Fruit fly (Drosophila melanogaster) whole organism, embryonic: ENCODE results near the gene CG13850.

Experiments used
- Awh ChIP-seq: fragments of 200-800 bp; sonication (Bioruptor generic); IDR thresholded peaks from 2 replicates; pipeline ENCODE4, ENCODE4 v1.3.6; 2022; ENCODE audit warnings: missing biosample characterization, missing genetic modification characterization
- BtbVII ChIP-seq: fragments of 200-800 bp; sonication (Bioruptor generic); optimal IDR thresholded peaks from 3 replicates; lab custom pipeline; 2017; ENCODE audit warnings: missing biosample characterization, mild to moderate bottlenecking, missing genetic modification characterization
- CG11085 ChIP-seq: fragments of 200-800 bp; sonication (Bioruptor generic); IDR thresholded peaks from 2 replicates; pipeline ENCODE4 v1.3.6; 2022; ENCODE audit warnings: missing biosample characterization, missing genetic modification characterization
- CG11504 ChIP-seq: fragments of 200-800 bp; sonication (Bioruptor generic); optimal IDR thresholded peaks from 3 replicates; lab custom pipeline; 2019; ENCODE audit warnings: missing biosample characterization, mild to moderate bottlenecking, missing genetic modification characterization, moderate library complexity
- CG11696 ChIP-seq: fragments of 200-800 bp; sonication (Bioruptor generic); IDR thresholded peaks from 2 replicates; pipeline ENCODE4 v1.3.6; 2022; ENCODE audit warnings: missing biosample characterization, missing genetic modification characterization
- CG12299 ChIP-seq: fragments of 200-800 bp; sonication (Bioruptor generic); optimal IDR thresholded peaks from 2 replicates; lab custom pipeline; 2018; ENCODE audit warnings: missing biosample characterization, mild to moderate bottlenecking, missing genetic modification characterization
- CG1233 ChIP-seq: fragments of 200-800 bp; sonication (Bioruptor generic); optimal IDR thresholded peaks from 4 replicates; lab custom pipeline; 2018; ENCODE audit warnings: missing biosample characterization, mild to moderate bottlenecking, missing genetic modification characterization
- CG1647 ChIP-seq: fragments of 200-800 bp; sonication (Bioruptor generic); optimal IDR thresholded peaks from 3 replicates; lab custom pipeline; 2016; ENCODE audit warnings: missing biosample characterization, missing genetic modification characterization
- CG18599 ChIP-seq: fragments of 200-800 bp; sonication (Bioruptor generic); optimal IDR thresholded peaks from 3 replicates; lab custom pipeline; 2017; ENCODE audit warnings: missing biosample characterization, missing genetic modification characterization, mild to moderate bottlenecking, moderate library complexity, missing genetic modification reagents
- CG34422 ChIP-seq: fragments of 200-800 bp; sonication (Bioruptor generic); IDR thresholded peaks from 3 replicates; pipeline ENCODE4 v1.3.6; 2022; ENCODE audit warnings: missing biosample characterization, missing genetic modification characterization
- CG5180 ChIP-seq: fragments of 200-800 bp; sonication (Bioruptor generic); optimal IDR thresholded peaks from 3 replicates; lab custom pipeline; 2017; ENCODE audit warnings: missing biosample characterization, missing genetic modification characterization, mild to moderate bottlenecking, moderate library complexity, missing genetic modification reagents
- CG7556 ChIP-seq: fragments of 200-800 bp; sonication (Bioruptor generic); optimal IDR thresholded peaks from 2 replicates; lab custom pipeline; 2017; ENCODE audit warnings: missing biosample characterization, mild to moderate bottlenecking, missing genetic modification characterization
- CG9817 ChIP-seq: fragments of 200-800 bp; sonication (Bioruptor generic); optimal IDR thresholded peaks from 2 replicates; lab custom pipeline; 2018; ENCODE audit warnings: missing biosample characterization, mild to moderate bottlenecking, missing genetic modification characterization, moderate library complexity
- CG9932 ChIP-seq: fragments of 200-800 bp; sonication (Bioruptor generic); IDR thresholded peaks from 2 replicates; pipeline ENCODE4 v1.3.6; 2022; ENCODE audit warnings: missing biosample characterization, missing genetic modification characterization
- Camta ChIP-seq: fragments of 200-800 bp; sonication (Bioruptor generic); optimal IDR thresholded peaks from 2 replicates; lab custom pipeline; 2016; ENCODE audit warnings: missing biosample characterization, missing genetic modification characterization
- Chrac-16 ChIP-seq: fragments of 200-800 bp; sonication (Bioruptor generic); optimal IDR thresholded peaks from 3 replicates; lab custom pipeline; 2016; ENCODE audit warnings: missing biosample characterization, missing genetic modification characterization
- Dref ChIP-seq: fragments of 200-800 bp; sonication (Bioruptor generic); IDR thresholded peaks from 2 replicates; pipeline ENCODE4 v1.3.6; 2022; ENCODE audit warnings: missing biosample characterization, missing genetic modification characterization
- Hr3 ChIP-seq: fragments of 200-800 bp; sonication (Bioruptor generic); optimal IDR thresholded peaks from 3 replicates; lab custom pipeline; 2016; ENCODE audit warnings: missing biosample characterization, missing genetic modification characterization
- Hr51 ChIP-seq, 2 experiments: fragments of 200-800 bp; sonication (Bioruptor generic); optimal IDR thresholded peaks; 2 replicates in 1 of 2; 3 replicates in 1 of 2; lab custom pipeline; 2016 to 2018; ENCODE audit warnings: missing biosample characterization in 2 of 2, missing genetic modification characterization in 2 of 2, mild to moderate bottlenecking in 1 of 2, moderate library complexity in 1 of 2
- Hsf ChIP-seq: fragments of 200-800 bp; sonication (Bioruptor generic); optimal IDR thresholded peaks from 3 replicates; lab custom pipeline; 2016; ENCODE audit warnings: missing biosample characterization, missing genetic modification characterization
- Mad ChIP-seq: fragments of 200-800 bp; sonication (Bioruptor generic); optimal IDR thresholded peaks from 2 replicates; lab custom pipeline; 2016; ENCODE audit warnings: missing biosample characterization, missing genetic modification characterization
- Mes4 ChIP-seq: fragments of 200-800 bp; sonication (Bioruptor generic); optimal IDR thresholded peaks from 2 replicates; lab custom pipeline; 2016; ENCODE audit warnings: missing biosample characterization, missing genetic modification characterization
- Mrtf ChIP-seq: fragments of 200-800 bp; sonication (Bioruptor generic); IDR thresholded peaks from 3 replicates; pipeline ENCODE4 v1.3.6; 2022; ENCODE audit warnings: missing biosample characterization, missing genetic modification characterization
- Nf-YC ChIP-seq: fragments of 200-800 bp; optimal IDR thresholded peaks from 3 replicates; lab custom pipeline; 2019; ENCODE audit warnings: missing biosample characterization, mild to moderate bottlenecking, missing genetic modification characterization, moderate library complexity
- Scr ChIP-seq: fragments of 200-800 bp; sonication (Bioruptor generic); IDR thresholded peaks from 2 replicates; pipeline ENCODE4 v1.3.6; 2022; ENCODE audit warnings: missing biosample characterization, missing genetic modification characterization; ENCODE audit not compliant: partially characterized antibody
- Stat92E ChIP-seq, 3 experiments: fragments of >200 bp in 2 of 3; fragments of 200-800 bp in 1 of 3; sonication (Bioruptor generic) in 1 of 3; optimal IDR thresholded peaks; 2 replicates each; lab custom pipeline; 2017 to 2019; ENCODE audit warnings: missing biosample characterization in 3 of 3, missing genetic modification characterization in 3 of 3, mild to moderate bottlenecking in 1 of 3, moderate library complexity in 1 of 3
- Xrp1 ChIP-seq: fragments of 200-800 bp; sonication (Bioruptor generic); IDR thresholded peaks from 2 replicates; pipeline ENCODE4 v1.3.6; 2022; ENCODE audit warnings: missing biosample characterization, missing genetic modification characterization
- chn ChIP-seq: fragments of 200-800 bp; sonication (Bioruptor generic); optimal IDR thresholded peaks from 2 replicates; lab custom pipeline; 2016; ENCODE audit warnings: missing biosample characterization, missing genetic modification characterization
- exex ChIP-seq: fragments of 200-800 bp; sonication (Bioruptor generic); optimal IDR thresholded peaks from 4 replicates; lab custom pipeline; 2018; ENCODE audit warnings: missing biosample characterization, mild to moderate bottlenecking, missing genetic modification characterization, moderate library complexity
- fu2 ChIP-seq: fragments of 200-800 bp; sonication (Bioruptor generic); optimal IDR thresholded peaks from 2 replicates; lab custom pipeline; 2016; ENCODE audit warnings: missing biosample characterization, missing genetic modification characterization
- h ChIP-seq: fragments of >200 bp; optimal IDR thresholded peaks from 2 replicates; lab custom pipeline; 2017
- her ChIP-seq: fragments of 200-800 bp; sonication (Bioruptor generic); optimal IDR thresholded peaks from 2 replicates; lab custom pipeline; 2016; ENCODE audit warnings: missing biosample characterization, missing genetic modification characterization
- ken ChIP-seq: fragments of 200-800 bp; sonication (Bioruptor generic); IDR thresholded peaks from 3 replicates; pipeline ENCODE4 v1.3.6; 2022; ENCODE audit warnings: missing biosample characterization, missing genetic modification characterization
- lov ChIP-seq, 2 experiments: fragments of 200-800 bp in 1 of 2; fragments of >200 bp in 1 of 2; sonication (Bioruptor generic) in 1 of 2; IDR thresholded peaks in 1 of 2; optimal IDR thresholded peaks in 1 of 2; 2 replicates in 1 of 2; 3 replicates in 1 of 2; pipeline versions ENCODE4 v1.3.6 to Lab custom; 2017 to 2022; ENCODE audit warnings: missing biosample characterization in 1 of 2, missing genetic modification characterization in 1 of 2
- nerfin-1 ChIP-seq: fragments of 200-800 bp; sonication (Bioruptor generic); optimal IDR thresholded peaks from 3 replicates; lab custom pipeline; 2019; ENCODE audit warnings: missing biosample characterization, mild to moderate bottlenecking, missing genetic modification characterization, moderate library complexity
- nerfin-2 ChIP-seq: fragments of 200-800 bp; sonication (Bioruptor generic); IDR thresholded peaks from 2 replicates; pipeline ENCODE4 v1.3.6; 2022; ENCODE audit warnings: missing biosample characterization, missing genetic modification characterization; ENCODE audit not compliant: partially characterized antibody
- pita ChIP-seq: fragments of 200-800 bp; sonication (Bioruptor generic); optimal IDR thresholded peaks from 2 replicates; lab custom pipeline; 2017; ENCODE audit warnings: missing biosample characterization, mild to moderate bottlenecking, missing genetic modification characterization
- scrt ChIP-seq: fragments of 200-800 bp; sonication (Bioruptor generic); optimal IDR thresholded peaks from 2 replicates; lab custom pipeline; 2018; ENCODE audit warnings: missing biosample characterization, mild to moderate bottlenecking, missing genetic modification characterization, moderate library complexity
- sim ChIP-seq: fragments of 200-800 bp; sonication (Bioruptor generic); IDR thresholded peaks from 2 replicates; pipeline ENCODE4 v1.3.6; 2022; ENCODE audit warnings: missing biosample characterization, missing genetic modification characterization
- so ChIP-seq: fragments of 200-800 bp; sonication (Bioruptor generic); IDR thresholded peaks from 3 replicates; pipeline ENCODE4 v1.3.6; 2022; ENCODE audit warnings: missing biosample characterization, missing genetic modification characterization
- tap ChIP-seq: fragments of 200-800 bp; optimal IDR thresholded peaks from 3 replicates; lab custom pipeline; 2019; ENCODE audit warnings: missing biosample characterization, mild to moderate bottlenecking, missing genetic modification characterization, moderate library complexity

CG13850 gene

DNA sequence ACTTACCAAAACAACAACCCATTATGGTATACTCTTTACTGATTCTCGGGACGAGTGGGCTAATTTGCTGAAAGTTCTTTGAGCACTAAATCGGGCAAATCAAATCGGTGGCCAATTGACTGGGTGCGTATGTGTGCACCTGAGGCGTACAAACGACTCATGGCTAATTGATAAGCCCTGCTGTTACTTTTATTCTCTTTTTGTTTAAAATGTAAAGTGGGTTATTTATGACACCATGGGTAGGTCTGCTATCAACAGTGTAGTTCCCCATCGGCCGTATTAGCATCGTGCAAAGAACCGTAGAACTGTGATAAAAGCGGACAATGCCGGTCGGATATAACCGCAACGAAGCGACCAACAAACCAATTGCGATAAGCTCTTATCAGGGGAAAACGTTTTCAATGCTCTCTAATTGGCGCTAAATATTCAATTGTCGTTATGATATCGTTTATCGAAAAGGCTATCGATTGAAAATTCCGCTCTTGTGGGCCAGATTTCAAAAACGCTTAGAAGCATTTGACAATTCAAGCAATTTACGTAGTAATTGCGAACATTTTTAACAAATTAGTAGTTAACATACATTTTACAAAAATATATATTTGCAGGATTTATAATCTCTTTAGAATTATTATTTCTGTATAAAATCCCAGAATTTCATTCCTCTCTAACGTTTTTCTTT, 36.6 kb upstream of the CG13850 start, which contains the start of gene CG34288 (continued):
- TF ChIP-seq ken (peak; percentile 73), CG1233 (GFP tag; lab: Kevin White, UChicago) (no peak), Hsf (no peak), scrt (GFP tag; lab: Kevin White, UChicago) (no peak), Stat92E (GFP tag; optimal IDR thresholded peaks at IDR 0.05; lab: Kevin White, UChicago) (no peak), Xrp1 (GFP tag; lab: Robert Waterston, UW) (peak; percentile 41; the same call in 1 of the 2 replicates), CG5180 (GFP tag; lab: Kevin White, UChicago) (no peak), Mad (GFP tag; lab: Kevin White, UChicago) (no peak), Nf-YC (tag; lab: Kevin White, UChicago) (no peak), h (lab: Kevin White, UChicago) (no peak), BtbVII (GFP tag; lab: Kevin White, UChicago) (no peak), CG11504 (tag; lab: Kevin White, UChicago) (no peak), CG18599 (GFP tag; lab: Kevin White, UChicago) (peak; percentile 66), Hr51 (GFP tag; optimal IDR thresholded peaks at IDR 0.05; lab: Kevin White, UChicago) (peak in 1 of 2 experiments; percentile 47), sim (GFP tag; lab: Robert Waterston, UW) (no peak), CG34422 (GFP tag; lab: Robert Waterston, UW) (peak; percentile 29; the same call in 1 of the 3 replicates), CG9817 (tag; lab: Kevin White, UChicago) (no peak), CG7556 (GFP tag; lab: Kevin White, UChicago) (peak; percentile 51), Awh (GFP tag; lab: Robert Waterston, UW) (0 out of 2 replicates have a peak, but pooled peaks have one; percentile 32), Mes4 (GFP tag; lab: Kevin White, UChicago) (no peak), pita (no peak), CG11696 (GFP tag; lab: Robert Waterston, UW) (no peak), her (GFP tag; lab: Kevin White, UChicago) (peak; percentile 40), Chrac-16 (GFP tag; lab: Kevin White, UChicago) (no peak), so (GFP tag; lab: Robert Waterston, UW) (0 out of 3 replicates have a peak, but pooled peaks have one; percentile 7), CG12299 (tag; lab: Kevin White, UChicago) (no peak), Scr (GFP tag; lab: Robert Waterston, UW) (peak; percentile 26; the same call in 1 of the 2 replicates), fu2 (GFP tag; lab: Kevin White, UChicago) (no peak), CG11085 (GFP tag; lab: Robert Waterston, UW) (peak; percentile 63), Mrtf (GFP tag; lab: Robert Waterston, UW) (peak; percentile 62; the same call in 2 of the 3 replicates), Hr3 (GFP tag; lab: Kevin White, UChicago) (peak; percentile 27), nerfin-2 (GFP tag; lab: Robert Waterston, UW) (peak; percentile 51; the same call in 1 of the 2 replicates), Dref (peak; percentile 58), lov (optimal IDR thresholded peaks at IDR 0.05; lab: Kevin White, UChicago) (no peak), lov (GFP tag; IDR thresholded peaks at IDR 0.05; lab: Robert Waterston, UW) (no peak), nerfin-1 (tag; lab: Kevin White, UChicago) (no peak), CG1647 (no peak), chn (GFP tag; lab: Kevin White, UChicago) (no peak), exex (peak; percentile 99), CG9932 (peak; percentile 48), tap (tag; lab: Kevin White, UChicago) (peak; percentile 30), Camta (GFP tag; lab: Kevin White, UChicago) (no peak)
- TF ChIP-seq, all 482 proteins: peak for 130
